Worm (Caenorhabditis elegans) whole organism, L2 larva: Measurements from ENCODE around the gene B0361.3.

ENCODE experiments used
- F13H6.1 ChIP-seq: sonication (generic microtip); optimal IDR thresholded peaks from 2 replicates; lab custom pipeline; 2016; ENCODE audit warnings: missing genetic modification characterization, missing compliant biosample characterization
- R02D3.7 ChIP-seq: fragments of 150-350 bp; optimal IDR thresholded peaks from 2 replicates; lab custom pipeline; 2014; ENCODE audit warnings: missing biosample characterization, missing genetic modification characterization
- Y55F3AM.14 ChIP-seq: fragments of 200-800 bp; sonication (Bioruptor generic); optimal IDR thresholded peaks from 2 replicates; lab custom pipeline; 2018; ENCODE audit warnings: mild to moderate bottlenecking, missing genetic modification characterization, missing compliant biosample characterization
- ZK546.5 ChIP-seq: sonication (generic microtip); optimal IDR thresholded peaks from 2 replicates; lab custom pipeline; 2017; ENCODE audit warnings: missing biosample characterization, missing genetic modification characterization
- alr-1 ChIP-seq: fragments of 150-350 bp; optimal IDR thresholded peaks from 2 replicates; lab custom pipeline; 2014; ENCODE audit warnings: missing biosample characterization, missing genetic modification characterization
- aly-2 ChIP-seq: fragments of 150-350 bp; optimal IDR thresholded peaks from 2 replicates; lab custom pipeline; 2014; ENCODE audit warnings: missing biosample characterization, missing genetic modification characterization
- ama-1 ChIP-seq: fragments of 150-350 bp; optimal IDR thresholded peaks from 2 replicates; lab custom pipeline; 2018; ENCODE audit warnings: inconsistent platforms
- ceh-16 ChIP-seq: fragments of 150-350 bp; optimal IDR thresholded peaks from 2 replicates; lab custom pipeline; 2014; ENCODE audit warnings: missing biosample characterization, missing genetic modification characterization
- crh-2 ChIP-seq: sonication (generic microtip); optimal IDR thresholded peaks from 2 replicates; lab custom pipeline; 2017; ENCODE audit warnings: missing biosample characterization, missing genetic modification characterization
- elt-3 ChIP-seq: sonication (generic microtip); optimal IDR thresholded peaks from 2 replicates; lab custom pipeline; 2017; ENCODE audit warnings: missing biosample characterization, missing genetic modification characterization
- fos-1 ChIP-seq: fragments of 150-350 bp; optimal IDR thresholded peaks from 2 replicates; lab custom pipeline; 2014; ENCODE audit warnings: missing biosample characterization, missing genetic modification characterization
- gmeb-1 ChIP-seq: fragments of 150-350 bp; optimal IDR thresholded peaks from 2 replicates; lab custom pipeline; 2014; ENCODE audit warnings: missing biosample characterization, missing genetic modification characterization
- lin-39 ChIP-seq: fragments of 150-350 bp; optimal IDR thresholded peaks from 2 replicates; lab custom pipeline; 2014; ENCODE audit warnings: missing biosample characterization, missing genetic modification reagents, missing genetic modification characterization
- lsy-2 ChIP-seq, 2 experiments: fragments of 150-350 bp in 1 of 2; sonication (generic microtip) in 1 of 2; optimal IDR thresholded peaks; 2 replicates each; lab custom pipeline; 2014 to 2017; ENCODE audit warnings: missing biosample characterization in 2 of 2, missing genetic modification characterization in 2 of 2
- mab-5 ChIP-seq: fragments of 150-350 bp; optimal IDR thresholded peaks from 2 replicates; lab custom pipeline; 2014; ENCODE audit warnings: missing biosample characterization, missing genetic modification characterization
- mbf-1 ChIP-seq: sonication (generic microtip); optimal IDR thresholded peaks from 2 replicates; lab custom pipeline; 2017; ENCODE audit warnings: missing biosample characterization, missing genetic modification characterization
- mdl-1 ChIP-seq, 2 experiments: fragments of 150-350 bp in 1 of 2; sonication (generic microtip) in 1 of 2; optimal IDR thresholded peaks; 2 replicates each; lab custom pipeline; 2017; ENCODE audit warnings: missing biosample characterization in 2 of 2, missing genetic modification characterization in 2 of 2
- nhr-10 ChIP-seq: sonication (generic microtip); optimal IDR thresholded peaks from 2 replicates; lab custom pipeline; 2017; ENCODE audit warnings: missing biosample characterization, missing genetic modification characterization
- nhr-11 ChIP-seq: fragments of 150-350 bp; optimal IDR thresholded peaks from 2 replicates; lab custom pipeline; 2014; ENCODE audit warnings: missing biosample characterization, missing genetic modification characterization
- nhr-129 ChIP-seq: fragments of 150-350 bp; optimal IDR thresholded peaks from 2 replicates; lab custom pipeline; 2014; ENCODE audit warnings: missing biosample characterization, missing genetic modification characterization
- nhr-21 ChIP-seq: fragments of 150-350 bp; optimal IDR thresholded peaks from 2 replicates; lab custom pipeline; 2014; ENCODE audit warnings: missing biosample characterization, missing genetic modification characterization
- nhr-25 ChIP-seq: fragments of 150-350 bp; sonication (generic microtip); optimal IDR thresholded peaks from 3 replicates; lab custom pipeline; 2014; ENCODE audit warnings: missing biosample characterization, missing genetic modification characterization
- peb-1 ChIP-seq: fragments of 150-350 bp; optimal IDR thresholded peaks from 2 replicates; lab custom pipeline; 2014; ENCODE audit warnings: missing biosample characterization, missing genetic modification characterization
- skn-1 ChIP-seq: sonication (generic microtip); optimal IDR thresholded peaks from 2 replicates; lab custom pipeline; 2017; ENCODE audit warnings: missing biosample characterization, missing genetic modification characterization
- sma-9 ChIP-seq, 2 experiments: fragments of 150-350 bp in 1 of 2; sonication (generic microtip) in 1 of 2; optimal IDR thresholded peaks; 2 replicates each; lab custom pipeline; 2014 to 2016; ENCODE audit warnings: missing genetic modification characterization in 2 of 2, mild to moderate bottlenecking in 1 of 2, missing biosample characterization in 1 of 2, missing compliant biosample characterization in 1 of 2, missing genetic modification reagents in 1 of 2, moderate library complexity in 1 of 2
- snpc-4 ChIP-seq: fragments of 150-350 bp; optimal IDR thresholded peaks from 2 replicates; lab custom pipeline; 2014; ENCODE audit warnings: missing biosample characterization, missing genetic modification characterization
- unc-39 ChIP-seq: fragments of 150-350 bp; optimal IDR thresholded peaks from 2 replicates; lab custom pipeline; 2014; ENCODE audit warnings: missing biosample characterization, missing genetic modification characterization
- unc-55 ChIP-seq: fragments of 150-350 bp; sonication (generic microtip); optimal IDR thresholded peaks from 3 replicates; lab custom pipeline; 2014; ENCODE audit warnings: missing biosample characterization, missing genetic modification reagents, missing genetic modification characterization
- zag-1 ChIP-seq: fragments of 150-350 bp; optimal IDR thresholded peaks from 2 replicates; lab custom pipeline; 2014; ENCODE audit warnings: missing biosample characterization, missing genetic modification characterization
- ztf-1 ChIP-seq: fragments of 200-800 bp; sonication (Bioruptor generic); conservative IDR thresholded peaks from 2 replicates; pipeline ENCODE4 v1.3.6; 2022; ENCODE audit warnings: missing genetic modification characterization, missing compliant biosample characterization
- ztf-11 ChIP-seq: sonication (generic microtip); optimal IDR thresholded peaks from 2 replicates; lab custom pipeline; 2017; ENCODE audit warnings: missing biosample characterization, missing genetic modification characterization

The B0361.3 gene

DNA sequence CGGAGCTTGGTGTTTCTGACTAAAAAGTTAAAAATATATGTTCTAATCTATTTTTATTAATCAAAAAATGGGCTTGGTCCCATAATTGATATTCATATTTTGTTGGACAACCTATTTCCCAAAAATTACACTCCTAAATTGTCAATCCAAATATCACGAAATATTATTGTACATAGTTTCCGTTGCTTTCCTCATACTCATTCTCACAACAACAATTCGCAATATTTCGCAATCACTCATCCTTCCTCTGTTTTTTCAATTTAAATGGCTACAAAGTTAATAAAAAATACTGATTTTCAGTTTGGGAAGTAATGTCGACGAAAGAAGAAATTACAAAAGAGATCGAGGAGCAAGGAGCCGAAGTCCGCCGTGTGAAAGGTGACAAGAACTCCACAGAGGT, 42.5 kb upstream of the B0361.3 start, which contains the start of gene pars-1:
TSS of gene pars-1 (plus strand) at position 301 of the 400 bp plus-strand sequence.
- TF ChIP-seq gmeb-1 (tag; lab: Kevin White, UChicago): no peak
- TF ChIP-seq nhr-129 (tag; lab: Kevin White, UChicago): peak; percentile 22

- TF ChIP-seq mab-5 (tag; lab: Kevin White, UChicago) (no peak), peb-1 (no peak), nhr-25 (tag; lab: Kevin White, UChicago) (no peak), lin-39 (tag; lab: Kevin White, UChicago) (no peak), mdl-1 (tag; optimal IDR thresholded peaks at IDR 0.05; lab: Kevin White, UChicago) (no peak)
Measured at ce11 chrIII:7239416-7239815, 41.8 kb upstream of the B0361.3 start.

DNA sequence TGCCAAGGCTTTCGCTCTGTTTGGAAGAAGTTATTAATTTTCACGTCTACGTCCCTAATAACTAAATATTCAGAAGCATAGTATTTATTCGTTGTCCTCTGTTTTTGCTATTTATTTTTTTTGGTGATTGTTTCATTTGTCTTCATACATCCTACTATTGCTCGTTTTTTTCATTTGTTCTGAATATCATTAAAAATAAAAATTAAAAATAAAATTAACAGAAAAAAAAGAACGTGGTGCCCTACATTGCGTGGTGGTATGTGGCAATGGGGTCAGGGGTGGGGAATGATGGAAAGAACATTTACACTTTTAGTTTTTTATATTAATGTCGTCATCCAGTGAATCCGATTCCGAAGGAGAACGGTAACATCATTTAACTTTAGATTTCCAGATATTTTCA, 40.2 kb upstream of the B0361.3 start, which contains the start of gene ztf-31:
TSS of gene ztf-31 (plus strand) at position 301 of the 400 bp plus-strand sequence.
- TF ChIP-seq mab-5 (tag; lab: Kevin White, UChicago): no peak
- TF ChIP-seq nhr-10 (tag; lab: Kevin White, UChicago): no peak
- TF ChIP-seq mbf-1 (tag; lab: Kevin White, UChicago): no peak
- no peak for TF ChIP-seq peb-1
- no peak for TF ChIP-seq nhr-21
- no peak for TF ChIP-seq ceh-16

DNA sequence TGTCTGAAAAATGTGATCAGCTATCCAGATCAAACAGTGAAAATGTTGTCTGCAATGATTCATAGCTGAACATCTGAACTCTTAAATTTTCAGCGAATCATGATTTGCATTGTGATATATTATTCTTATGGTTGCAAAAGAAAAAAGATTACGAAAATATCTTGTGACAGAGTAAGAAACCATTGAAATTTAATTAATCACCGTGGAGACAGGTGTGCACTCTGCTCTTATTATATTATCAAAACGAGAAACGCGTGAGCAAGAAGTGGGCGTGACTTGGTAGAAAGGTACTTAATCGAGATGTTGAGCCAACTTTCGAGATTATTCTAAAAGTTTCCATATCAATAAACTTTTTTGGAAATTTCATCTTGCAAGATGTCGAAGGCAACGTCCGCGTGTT, 38.3 kb upstream of the B0361.3 start, which contains the start of gene osm-10:
TSS of gene osm-10 (plus strand) at position 293 of the 400 bp plus-strand sequence.
- no peak for TF ChIP-seq nhr-25 (tag; lab: Kevin White, UChicago)
- TF ChIP-seq mdl-1 (tag; optimal IDR thresholded peaks at IDR 0.05; lab: Kevin White, UChicago): no peak
- no peak for TF ChIP-seq unc-39
- no peak for TF ChIP-seq ama-1 (lab: Kevin White, UChicago)
- no peak for TF ChIP-seq snpc-4 (tag; lab: Kevin White, UChicago)
- TF ChIP-seq nhr-21: no peak
- TF ChIP-seq alr-1 (tag; lab: Kevin White, UChicago): no peak
- no peak for TF ChIP-seq zag-1
- TF ChIP-seq fos-1 (tag; lab: Kevin White, UChicago): no peak

ce11 chrIII:7246389-7246788, 34.9 kb upstream of the B0361.3 start:
- TF ChIP-seq Y55F3AM.14 (GFP tag; lab: Kevin White, UChicago): no peak
- TF ChIP-seq R02D3.7 (tag; lab: Kevin White, UChicago): no peak
- TF ChIP-seq mab-5 (tag; lab: Kevin White, UChicago): no peak
- no peak for TF ChIP-seq elt-3 (tag; lab: Kevin White, UChicago)
- TF ChIP-seq ztf-11 (tag; lab: Kevin White, UChicago): no peak
- no peak for TF ChIP-seq lin-39 (tag; lab: Kevin White, UChicago)
- no peak for TF ChIP-seq lsy-2 (tag; optimal IDR thresholded peaks at IDR 0.05; lab: Kevin White, UChicago)
- TF ChIP-seq unc-55 (GFP tag; lab: Kevin White, UChicago): no peak
- TF ChIP-seq, all 48 proteins: peak for 0

DNA sequence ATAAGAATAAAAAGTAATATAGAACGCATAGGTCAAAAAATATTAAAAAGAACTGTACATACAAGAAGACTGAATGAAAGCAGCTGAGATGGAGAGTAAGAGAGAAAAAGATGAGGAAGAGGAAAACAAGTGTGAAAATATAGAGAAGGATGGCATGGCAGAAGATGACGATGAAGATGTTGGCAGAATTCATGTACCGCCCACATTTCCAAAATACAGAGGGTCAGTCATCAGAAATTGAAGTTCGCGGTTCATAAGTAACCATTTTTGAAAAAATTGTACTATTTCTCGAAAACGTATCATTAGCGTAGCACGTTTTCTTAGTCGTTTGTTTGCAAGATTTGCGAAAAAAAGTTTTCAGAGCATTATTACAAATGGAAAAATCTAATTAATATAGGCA, 33.5 kb upstream of the B0361.3 start, which contains the start of gene zmp-6:
TSS of gene zmp-6 (minus strand) at position 101 of the 400 bp plus-strand sequence.
- TF ChIP-seq ztf-1 (GFP tag; lab: Robert Waterston, UW) (no peak), peb-1 (no peak), unc-39 (no peak), skn-1 (tag; lab: Kevin White, UChicago) (no peak), alr-1 (tag; lab: Kevin White, UChicago) (no peak), ama-1 (lab: Kevin White, UChicago) (no peak), ZK546.5 (no peak), nhr-129 (tag; lab: Kevin White, UChicago) (no peak), R02D3.7 (tag; lab: Kevin White, UChicago) (no peak), gmeb-1 (tag; lab: Kevin White, UChicago) (no peak), elt-3 (tag; lab: Kevin White, UChicago) (no peak), nhr-11 (tag; lab: Kevin White, UChicago) (no peak), mbf-1 (tag; lab: Kevin White, UChicago) (no peak), F13H6.1 (tag; lab: Kevin White, UChicago) (no peak), mdl-1 (tag; optimal IDR thresholded peaks at IDR 0.05; lab: Kevin White, UChicago) (no peak)

DNA sequence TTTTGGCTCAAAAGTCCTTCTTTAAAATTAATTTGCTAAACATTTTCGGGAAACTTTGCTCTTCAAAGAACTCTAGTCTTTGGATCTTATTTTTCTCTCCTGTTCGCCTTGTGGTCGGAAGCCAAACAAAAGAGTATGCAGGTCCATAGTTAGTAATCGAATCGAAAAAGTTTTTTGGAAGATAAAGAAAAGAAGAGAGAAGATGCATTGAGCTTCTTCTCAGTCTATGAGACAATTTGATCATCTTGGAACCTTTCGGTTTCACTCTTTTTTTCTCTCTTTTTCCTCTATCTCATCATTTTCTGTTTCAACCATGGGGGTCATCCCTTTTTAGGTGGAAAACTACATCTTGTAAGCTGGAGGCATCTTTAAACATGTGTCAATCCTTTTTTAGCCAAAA, 27.6 kb upstream of the B0361.3 start:
- peak in 1 of 2 experiments; percentile 21 for TF ChIP-seq lsy-2 (tag; optimal IDR thresholded peaks at IDR 0.05; lab: Kevin White, UChicago)
- no peak for TF ChIP-seq crh-2
- no peak for TF ChIP-seq aly-2 (tag; lab: Kevin White, UChicago)
- peak; percentile 41 for TF ChIP-seq sma-9 (GFP tag; optimal IDR thresholded peaks at IDR 0.05; lab: Kevin White, UChicago)
- TF ChIP-seq sma-9 (tag; optimal IDR thresholded peaks at IDR 0.05; lab: Kevin White, UChicago): no peak
- no peak for TF ChIP-seq Y55F3AM.14 (GFP tag; lab: Kevin White, UChicago)
